Worm (Caenorhabditis elegans) whole organism, L2 larva: ENCODE data around the gene srd-74.

Source experiments
- F13H6.1 ChIP-seq: sonication (generic microtip); optimal IDR thresholded peaks from 2 replicates; lab custom pipeline; 2016; ENCODE audit warnings: missing genetic modification characterization, missing compliant biosample characterization
- Y55F3AM.14 ChIP-seq: fragments of 200-800 bp; sonication (Bioruptor generic); optimal IDR thresholded peaks from 2 replicates; lab custom pipeline; 2018; ENCODE audit warnings: mild to moderate bottlenecking, missing genetic modification characterization, missing compliant biosample characterization
- ZK546.5 ChIP-seq: sonication (generic microtip); optimal IDR thresholded peaks from 2 replicates; lab custom pipeline; 2017; ENCODE audit warnings: missing biosample characterization, missing genetic modification characterization
- alr-1 ChIP-seq: fragments of 150-350 bp; optimal IDR thresholded peaks from 2 replicates; lab custom pipeline; 2014; ENCODE audit warnings: missing biosample characterization, missing genetic modification characterization
- ama-1 ChIP-seq: fragments of 150-350 bp; optimal IDR thresholded peaks from 2 replicates; lab custom pipeline; 2018; ENCODE audit warnings: inconsistent platforms
- blmp-1 ChIP-seq: sonication (generic microtip); optimal IDR thresholded peaks from 2 replicates; lab custom pipeline; 2017; ENCODE audit warnings: missing genetic modification characterization, mild to moderate bottlenecking, missing compliant biosample characterization, antibody characterized with exemption, moderate library complexity; ENCODE audit not compliant: insufficient read depth
- ceh-16 ChIP-seq: fragments of 150-350 bp; optimal IDR thresholded peaks from 2 replicates; lab custom pipeline; 2014; ENCODE audit warnings: missing biosample characterization, missing genetic modification characterization
- ceh-82 ChIP-seq: fragments of 150-350 bp; optimal IDR thresholded peaks from 2 replicates; lab custom pipeline; 2014; ENCODE audit warnings: missing biosample characterization, missing genetic modification characterization
- crh-2 ChIP-seq: sonication (generic microtip); optimal IDR thresholded peaks from 2 replicates; lab custom pipeline; 2017; ENCODE audit warnings: missing biosample characterization, missing genetic modification characterization
- egl-27 ChIP-seq: sonication (generic microtip); optimal IDR thresholded peaks from 3 replicates; lab custom pipeline; 2017; ENCODE audit warnings: missing biosample characterization, missing genetic modification reagents, missing genetic modification characterization
- elt-3 ChIP-seq: sonication (generic microtip); optimal IDR thresholded peaks from 2 replicates; lab custom pipeline; 2017; ENCODE audit warnings: missing biosample characterization, missing genetic modification characterization
- fos-1 ChIP-seq: fragments of 150-350 bp; optimal IDR thresholded peaks from 2 replicates; lab custom pipeline; 2014; ENCODE audit warnings: missing biosample characterization, missing genetic modification characterization
- gmeb-1 ChIP-seq: fragments of 150-350 bp; optimal IDR thresholded peaks from 2 replicates; lab custom pipeline; 2014; ENCODE audit warnings: missing biosample characterization, missing genetic modification characterization
- lin-11 ChIP-seq: fragments of 150-350 bp; sonication (generic microtip); optimal IDR thresholded peaks from 2 replicates; lab custom pipeline; 2014; ENCODE audit warnings: missing biosample characterization, missing genetic modification characterization, inconsistent platforms, mixed read lengths
- lin-13 ChIP-seq: fragments of 150-350 bp; optimal IDR thresholded peaks from 2 replicates; lab custom pipeline; 2014; ENCODE audit warnings: missing biosample characterization, missing genetic modification reagents, missing genetic modification characterization
- lin-39 ChIP-seq: fragments of 150-350 bp; optimal IDR thresholded peaks from 2 replicates; lab custom pipeline; 2014; ENCODE audit warnings: missing biosample characterization, missing genetic modification reagents, missing genetic modification characterization
- lsy-2 ChIP-seq, 2 experiments: fragments of 150-350 bp in 1 of 2; sonication (generic microtip) in 1 of 2; optimal IDR thresholded peaks; 2 replicates each; lab custom pipeline; 2014 to 2017; ENCODE audit warnings: missing biosample characterization in 2 of 2, missing genetic modification characterization in 2 of 2
- mbf-1 ChIP-seq: sonication (generic microtip); optimal IDR thresholded peaks from 2 replicates; lab custom pipeline; 2017; ENCODE audit warnings: missing biosample characterization, missing genetic modification characterization
- mdl-1 ChIP-seq, 2 experiments: fragments of 150-350 bp in 1 of 2; sonication (generic microtip) in 1 of 2; optimal IDR thresholded peaks; 2 replicates each; lab custom pipeline; 2017; ENCODE audit warnings: missing biosample characterization in 2 of 2, missing genetic modification characterization in 2 of 2
- nhr-11 ChIP-seq: fragments of 150-350 bp; optimal IDR thresholded peaks from 2 replicates; lab custom pipeline; 2014; ENCODE audit warnings: missing biosample characterization, missing genetic modification characterization
- nhr-12 ChIP-seq: fragments of 150-350 bp; optimal IDR thresholded peaks from 2 replicates; lab custom pipeline; 2014; ENCODE audit warnings: missing biosample characterization, missing genetic modification characterization
- nhr-129 ChIP-seq: fragments of 150-350 bp; optimal IDR thresholded peaks from 2 replicates; lab custom pipeline; 2014; ENCODE audit warnings: missing biosample characterization, missing genetic modification characterization
- nhr-23 ChIP-seq: fragments of 150-350 bp; optimal IDR thresholded peaks from 2 replicates; lab custom pipeline; 2014; ENCODE audit warnings: missing biosample characterization, missing genetic modification reagents, missing genetic modification characterization
- nhr-25 ChIP-seq: fragments of 150-350 bp; sonication (generic microtip); optimal IDR thresholded peaks from 3 replicates; lab custom pipeline; 2014; ENCODE audit warnings: missing biosample characterization, missing genetic modification characterization
- nhr-77 ChIP-seq: fragments of 150-350 bp; optimal IDR thresholded peaks from 2 replicates; lab custom pipeline; 2014; ENCODE audit warnings: missing biosample characterization, missing genetic modification characterization
- peb-1 ChIP-seq: fragments of 150-350 bp; optimal IDR thresholded peaks from 2 replicates; lab custom pipeline; 2014; ENCODE audit warnings: missing biosample characterization, missing genetic modification characterization
- sem-4 ChIP-seq: fragments of 150-350 bp; optimal IDR thresholded peaks from 2 replicates; lab custom pipeline; 2014; ENCODE audit warnings: missing biosample characterization, missing genetic modification reagents, missing genetic modification characterization
- sma-3 ChIP-seq: sonication (generic microtip); optimal IDR thresholded peaks from 2 replicates; lab custom pipeline; 2016; ENCODE audit warnings: missing genetic modification reagents, missing genetic modification characterization, missing compliant biosample characterization
- sma-9 ChIP-seq, 2 experiments: fragments of 150-350 bp in 1 of 2; sonication (generic microtip) in 1 of 2; optimal IDR thresholded peaks; 2 replicates each; lab custom pipeline; 2014 to 2016; ENCODE audit warnings: missing genetic modification characterization in 2 of 2, mild to moderate bottlenecking in 1 of 2, missing biosample characterization in 1 of 2, missing compliant biosample characterization in 1 of 2, missing genetic modification reagents in 1 of 2, moderate library complexity in 1 of 2
- snpc-4 ChIP-seq: fragments of 150-350 bp; optimal IDR thresholded peaks from 2 replicates; lab custom pipeline; 2014; ENCODE audit warnings: missing biosample characterization, missing genetic modification characterization
- unc-39 ChIP-seq: fragments of 150-350 bp; optimal IDR thresholded peaks from 2 replicates; lab custom pipeline; 2014; ENCODE audit warnings: missing biosample characterization, missing genetic modification characterization
- unc-55 ChIP-seq: fragments of 150-350 bp; sonication (generic microtip); optimal IDR thresholded peaks from 3 replicates; lab custom pipeline; 2014; ENCODE audit warnings: missing biosample characterization, missing genetic modification reagents, missing genetic modification characterization
- unc-62 ChIP-seq: fragments of 150-350 bp; optimal IDR thresholded peaks from 2 replicates; lab custom pipeline; 2014; ENCODE audit warnings: missing biosample characterization, missing genetic modification reagents, missing genetic modification characterization
- ztf-1 ChIP-seq: fragments of 200-800 bp; sonication (Bioruptor generic); conservative IDR thresholded peaks from 2 replicates; pipeline ENCODE4 v1.3.6; 2022; ENCODE audit warnings: missing genetic modification characterization, missing compliant biosample characterization
- ztf-11 ChIP-seq: sonication (generic microtip); optimal IDR thresholded peaks from 2 replicates; lab custom pipeline; 2017; ENCODE audit warnings: missing biosample characterization, missing genetic modification characterization
- ztf-4 ChIP-seq: fragments of 150-350 bp; optimal IDR thresholded peaks from 2 replicates; lab custom pipeline; 2014; ENCODE audit warnings: missing biosample characterization, missing genetic modification characterization

The srd-74 gene

DNA sequence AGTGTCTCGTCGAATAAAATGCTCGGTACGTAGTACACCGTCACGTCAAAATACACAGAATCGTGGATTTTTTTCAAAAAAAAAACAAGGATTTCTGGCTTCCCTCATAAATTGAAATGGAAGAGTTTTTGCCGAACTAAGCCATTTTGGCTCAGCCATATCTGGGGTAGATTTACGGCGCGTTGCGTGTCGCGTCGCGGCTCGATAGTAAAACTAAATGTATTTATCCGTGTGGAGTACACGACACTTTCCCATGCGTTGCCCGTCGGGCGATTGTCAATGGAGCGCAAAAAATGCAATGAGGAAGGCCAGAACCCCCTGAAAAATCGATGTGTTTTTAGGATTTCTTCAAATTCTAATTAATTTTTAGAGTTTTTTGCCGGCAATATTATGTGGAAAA lies 31.7 kb upstream of the srd-74 start:
- no peak for TF ChIP-seq sem-4 (tag; lab: Kevin White, UChicago)
- no peak for TF ChIP-seq nhr-25 (tag; lab: Kevin White, UChicago)
- no peak for TF ChIP-seq ama-1 (lab: Kevin White, UChicago)
- no peak for TF ChIP-seq lin-39 (tag; lab: Kevin White, UChicago)
- TF ChIP-seq lin-13, result no peak
- TF ChIP-seq alr-1 (tag; lab: Kevin White, UChicago), result no peak
- TF ChIP-seq ceh-16 (tag; lab: Kevin White, UChicago), result no peak
- TF ChIP-seq lin-11, result no peak
- no peak for TF ChIP-seq ztf-1 (GFP tag; lab: Robert Waterston, UW)
- no peak for TF ChIP-seq fos-1 (tag; lab: Kevin White, UChicago)
- no peak for TF ChIP-seq nhr-23 (tag; lab: Kevin White, UChicago)
- TF ChIP-seq ceh-82 (tag; lab: Kevin White, UChicago), result no peak

DNA sequence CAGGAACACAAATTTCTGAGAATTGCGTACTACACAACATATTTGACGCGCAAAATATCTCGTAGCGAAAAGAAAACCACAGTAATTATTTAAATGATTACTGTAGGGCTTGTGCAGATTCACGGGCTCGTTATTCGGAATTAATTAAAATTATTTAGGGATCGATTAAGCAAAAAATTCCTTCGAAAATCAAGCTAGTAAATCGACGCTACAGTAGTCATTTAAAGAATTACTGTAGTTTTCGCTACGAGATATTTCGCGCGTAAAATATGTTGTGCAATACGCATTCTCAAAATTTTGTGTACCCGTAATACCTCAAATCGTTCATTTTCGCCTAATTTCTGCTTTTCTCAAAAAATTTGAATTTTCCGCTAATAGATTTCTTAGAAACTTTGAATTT lies 31.1 kb upstream of the srd-74 start:
- TF ChIP-seq snpc-4 (tag; lab: Kevin White, UChicago) (no peak), unc-39 (tag; lab: Kevin White, UChicago) (no peak), fos-1 (tag; lab: Kevin White, UChicago) (no peak), ztf-11 (tag; lab: Kevin White, UChicago) (no peak), elt-3 (tag; lab: Kevin White, UChicago) (no peak), ZK546.5 (tag; lab: Kevin White, UChicago) (no peak), Y55F3AM.14 (GFP tag; lab: Kevin White, UChicago) (no peak), crh-2 (no peak), mbf-1 (tag; lab: Kevin White, UChicago) (no peak), unc-55 (GFP tag; lab: Kevin White, UChicago) (no peak), nhr-129 (tag; lab: Kevin White, UChicago) (no peak), lin-39 (tag; lab: Kevin White, UChicago) (no peak), blmp-1 (tag; lab: Kevin White, UChicago) (no peak), F13H6.1 (tag; lab: Kevin White, UChicago) (no peak), unc-62 (GFP tag; lab: Kevin White, UChicago) (no peak)

DNA sequence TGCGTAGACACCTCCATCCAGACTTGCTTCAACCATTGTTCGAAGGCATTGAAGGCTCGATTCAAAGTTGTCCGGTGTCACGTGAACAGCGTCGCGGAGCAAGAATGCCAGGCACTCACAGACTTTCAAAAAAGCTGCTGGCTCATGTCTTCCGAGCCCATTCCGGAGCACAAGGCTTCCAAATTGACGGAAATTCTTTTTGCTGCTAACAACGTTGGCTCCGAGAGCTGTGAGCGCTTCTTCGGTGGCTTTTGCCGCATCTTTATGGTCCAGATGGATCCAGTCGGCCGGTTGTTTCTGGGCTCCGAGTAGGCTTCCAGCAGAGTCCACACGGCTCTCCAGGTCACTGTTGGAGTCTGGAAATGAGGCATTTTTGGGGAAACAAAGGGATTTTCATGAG lies 24.0 kb upstream of the srd-74 start:
- TF ChIP-seq nhr-11 (tag; lab: Kevin White, UChicago) (no peak), peb-1 (tag; lab: Kevin White, UChicago) (no peak), ceh-82 (tag; lab: Kevin White, UChicago) (no peak), ztf-4 (no peak), nhr-25 (tag; lab: Kevin White, UChicago) (no peak), ama-1 (lab: Kevin White, UChicago) (no peak), snpc-4 (tag; lab: Kevin White, UChicago) (no peak), lsy-2 (tag; optimal IDR thresholded peaks at IDR 0.05; lab: Kevin White, UChicago) (no peak), sma-9 (GFP tag; optimal IDR thresholded peaks at IDR 0.05; lab: Kevin White, UChicago) (no peak), sma-9 (tag; optimal IDR thresholded peaks at IDR 0.05; lab: Kevin White, UChicago) (no peak), F13H6.1 (tag; lab: Kevin White, UChicago) (no peak), ZK546.5 (tag; lab: Kevin White, UChicago) (no peak), Y55F3AM.14 (GFP tag; lab: Kevin White, UChicago) (no peak), crh-2 (no peak), egl-27 (tag; lab: Kevin White, UChicago) (no peak)

DNA sequence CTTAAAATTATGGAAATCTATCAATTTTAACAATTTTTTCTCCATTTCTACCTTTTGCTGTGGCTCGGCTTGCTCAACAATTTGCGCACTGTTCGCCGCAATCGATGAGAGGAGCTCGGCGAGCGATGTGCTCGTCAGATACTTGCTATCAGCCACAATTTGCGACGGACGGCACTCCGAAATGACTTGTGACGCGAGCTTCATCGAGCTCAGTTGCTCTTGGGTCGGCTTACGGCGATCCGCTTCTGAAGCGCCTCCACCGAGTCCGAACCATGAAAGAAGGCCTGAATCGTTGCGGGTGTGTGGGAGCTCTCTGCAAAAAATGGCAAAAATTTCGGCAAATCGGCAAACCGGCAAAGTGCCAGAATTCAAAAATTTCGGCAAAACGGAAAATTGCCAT lies 21.3 kb upstream of the srd-74 start:
- no peak for TF ChIP-seq nhr-25 (tag; lab: Kevin White, UChicago)
- no peak for TF ChIP-seq ceh-82 (tag; lab: Kevin White, UChicago)
- no peak for TF ChIP-seq sma-3 (GFP tag; lab: Kevin White, UChicago)
- no peak for TF ChIP-seq lin-39 (tag; lab: Kevin White, UChicago)
- TF ChIP-seq elt-3 (tag; lab: Kevin White, UChicago), result no peak
- TF ChIP-seq lsy-2 (tag; optimal IDR thresholded peaks at IDR 0.05; lab: Kevin White, UChicago), result no peak
- no peak for TF ChIP-seq nhr-77 (tag; lab: Kevin White, UChicago)
- TF ChIP-seq ZK546.5 (tag; lab: Kevin White, UChicago), result no peak
- no peak for TF ChIP-seq fos-1 (tag; lab: Kevin White, UChicago)
- no peak for TF ChIP-seq blmp-1 (tag; lab: Kevin White, UChicago)
- no peak for TF ChIP-seq gmeb-1 (tag; lab: Kevin White, UChicago)
- no peak for TF ChIP-seq sem-4 (tag; lab: Kevin White, UChicago)
- TF ChIP-seq lin-13, result no peak
- TF ChIP-seq nhr-23 (tag; lab: Kevin White, UChicago), result no peak
- no peak for TF ChIP-seq mbf-1 (tag; lab: Kevin White, UChicago)
- no peak for TF ChIP-seq F13H6.1 (tag; lab: Kevin White, UChicago)
- TF ChIP-seq mdl-1 (tag; optimal IDR thresholded peaks at IDR 0.05; lab: Kevin White, UChicago), result no peak
- no peak for TF ChIP-seq nhr-12 (tag; lab: Kevin White, UChicago)
- TF ChIP-seq, all 48 proteins: peak for 0
